Worm (Caenorhabditis elegans) whole organism, early embryonic: Measurements from ENCODE around the gene twk-31.
"Not testable (repeated sequence)": the region's sequence is repeated elsewhere in the genome, so short reads cannot be mapped to it uniquely, and the experiment has no call there.

Source experiments
- ama-1 ChIP-seq: fragments of 150-350 bp; optimal IDR thresholded peaks from 2 replicates; lab custom pipeline; 2014
- hmg-4 ChIP-seq: fragments of 200-800 bp; sonication (Bioruptor generic); optimal IDR thresholded peaks from 2 replicates; lab custom pipeline; 2018; ENCODE audit warnings: mild to moderate bottlenecking, missing genetic modification characterization, missing compliant biosample characterization

DNA sequence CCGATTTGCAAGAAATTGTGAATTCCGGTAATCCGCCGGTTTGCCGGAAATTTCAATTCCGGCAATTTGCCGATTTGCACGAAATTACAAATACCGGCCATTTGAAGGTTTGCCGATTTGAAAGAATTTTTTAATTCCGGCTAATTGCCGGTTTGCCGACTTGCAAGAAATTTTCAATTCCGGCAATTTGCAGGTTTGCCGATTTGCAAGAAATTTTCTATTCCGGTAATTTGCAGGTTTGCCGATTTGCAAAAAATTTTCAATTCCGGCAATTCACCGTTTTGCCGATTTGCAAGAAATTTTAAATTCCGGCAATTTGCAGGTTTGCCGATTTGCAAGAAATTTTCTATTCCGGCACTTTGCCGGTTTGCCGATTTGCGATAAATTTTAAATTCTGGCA lies 24.4 kb downstream of the twk-31 start:
- not testable (repeated sequence) for TF ChIP-seq hmg-4 (GFP tag; lab: Kevin White, UChicago); ama-1
